Worm (Caenorhabditis elegans) whole organism, L2 larva: ENCODE measurements around the gene F59B10.6.

Source experiments
- C34F6.9 ChIP-seq: fragments of 150-350 bp; optimal IDR thresholded peaks from 2 replicates; lab custom pipeline; 2014; ENCODE audit warnings: missing biosample characterization, missing genetic modification characterization
- F13H6.1 ChIP-seq: sonication (generic microtip); optimal IDR thresholded peaks from 2 replicates; lab custom pipeline; 2016; ENCODE audit warnings: missing genetic modification characterization, missing compliant biosample characterization
- R02D3.7 ChIP-seq: fragments of 150-350 bp; optimal IDR thresholded peaks from 2 replicates; lab custom pipeline; 2014; ENCODE audit warnings: missing biosample characterization, missing genetic modification characterization
- Y55F3AM.14 ChIP-seq: fragments of 200-800 bp; sonication (Bioruptor generic); optimal IDR thresholded peaks from 2 replicates; lab custom pipeline; 2018; ENCODE audit warnings: mild to moderate bottlenecking, missing genetic modification characterization, missing compliant biosample characterization
- ZK546.5 ChIP-seq: sonication (generic microtip); optimal IDR thresholded peaks from 2 replicates; lab custom pipeline; 2017; ENCODE audit warnings: missing biosample characterization, missing genetic modification characterization
- alr-1 ChIP-seq: fragments of 150-350 bp; optimal IDR thresholded peaks from 2 replicates; lab custom pipeline; 2014; ENCODE audit warnings: missing biosample characterization, missing genetic modification characterization
- aly-2 ChIP-seq: fragments of 150-350 bp; optimal IDR thresholded peaks from 2 replicates; lab custom pipeline; 2014; ENCODE audit warnings: missing biosample characterization, missing genetic modification characterization
- ama-1 ChIP-seq: fragments of 150-350 bp; optimal IDR thresholded peaks from 2 replicates; lab custom pipeline; 2018; ENCODE audit warnings: inconsistent platforms
- blmp-1 ChIP-seq: sonication (generic microtip); optimal IDR thresholded peaks from 2 replicates; lab custom pipeline; 2017; ENCODE audit warnings: missing genetic modification characterization, mild to moderate bottlenecking, missing compliant biosample characterization, antibody characterized with exemption, moderate library complexity; ENCODE audit not compliant: insufficient read depth
- ceh-16 ChIP-seq: fragments of 150-350 bp; optimal IDR thresholded peaks from 2 replicates; lab custom pipeline; 2014; ENCODE audit warnings: missing biosample characterization, missing genetic modification characterization
- ceh-82 ChIP-seq: fragments of 150-350 bp; optimal IDR thresholded peaks from 2 replicates; lab custom pipeline; 2014; ENCODE audit warnings: missing biosample characterization, missing genetic modification characterization
- crh-2 ChIP-seq: sonication (generic microtip); optimal IDR thresholded peaks from 2 replicates; lab custom pipeline; 2017; ENCODE audit warnings: missing biosample characterization, missing genetic modification characterization
- elt-1 ChIP-seq: fragments of 150-350 bp; optimal IDR thresholded peaks from 2 replicates; lab custom pipeline; 2014; ENCODE audit warnings: missing biosample characterization, missing genetic modification characterization
- elt-3 ChIP-seq: sonication (generic microtip); optimal IDR thresholded peaks from 2 replicates; lab custom pipeline; 2017; ENCODE audit warnings: missing biosample characterization, missing genetic modification characterization
- fos-1 ChIP-seq: fragments of 150-350 bp; optimal IDR thresholded peaks from 2 replicates; lab custom pipeline; 2014; ENCODE audit warnings: missing biosample characterization, missing genetic modification characterization
- gmeb-1 ChIP-seq: fragments of 150-350 bp; optimal IDR thresholded peaks from 2 replicates; lab custom pipeline; 2014; ENCODE audit warnings: missing biosample characterization, missing genetic modification characterization
- lin-11 ChIP-seq: fragments of 150-350 bp; sonication (generic microtip); optimal IDR thresholded peaks from 2 replicates; lab custom pipeline; 2014; ENCODE audit warnings: missing biosample characterization, missing genetic modification characterization, inconsistent platforms, mixed read lengths
- lin-13 ChIP-seq: fragments of 150-350 bp; optimal IDR thresholded peaks from 2 replicates; lab custom pipeline; 2014; ENCODE audit warnings: missing biosample characterization, missing genetic modification reagents, missing genetic modification characterization
- lin-39 ChIP-seq: fragments of 150-350 bp; optimal IDR thresholded peaks from 2 replicates; lab custom pipeline; 2014; ENCODE audit warnings: missing biosample characterization, missing genetic modification reagents, missing genetic modification characterization
- lsy-2 ChIP-seq, 2 experiments: fragments of 150-350 bp in 1 of 2; sonication (generic microtip) in 1 of 2; optimal IDR thresholded peaks; 2 replicates each; lab custom pipeline; 2014 to 2017; ENCODE audit warnings: missing biosample characterization in 2 of 2, missing genetic modification characterization in 2 of 2
- mab-5 ChIP-seq: fragments of 150-350 bp; optimal IDR thresholded peaks from 2 replicates; lab custom pipeline; 2014; ENCODE audit warnings: missing biosample characterization, missing genetic modification characterization
- mdl-1 ChIP-seq, 2 experiments: fragments of 150-350 bp in 1 of 2; sonication (generic microtip) in 1 of 2; optimal IDR thresholded peaks; 2 replicates each; lab custom pipeline; 2017; ENCODE audit warnings: missing biosample characterization in 2 of 2, missing genetic modification characterization in 2 of 2
- nhr-10 ChIP-seq: sonication (generic microtip); optimal IDR thresholded peaks from 2 replicates; lab custom pipeline; 2017; ENCODE audit warnings: missing biosample characterization, missing genetic modification characterization
- nhr-12 ChIP-seq: fragments of 150-350 bp; optimal IDR thresholded peaks from 2 replicates; lab custom pipeline; 2014; ENCODE audit warnings: missing biosample characterization, missing genetic modification characterization
- nhr-129 ChIP-seq: fragments of 150-350 bp; optimal IDR thresholded peaks from 2 replicates; lab custom pipeline; 2014; ENCODE audit warnings: missing biosample characterization, missing genetic modification characterization
- nhr-21 ChIP-seq: fragments of 150-350 bp; optimal IDR thresholded peaks from 2 replicates; lab custom pipeline; 2014; ENCODE audit warnings: missing biosample characterization, missing genetic modification characterization
- nhr-23 ChIP-seq: fragments of 150-350 bp; optimal IDR thresholded peaks from 2 replicates; lab custom pipeline; 2014; ENCODE audit warnings: missing biosample characterization, missing genetic modification reagents, missing genetic modification characterization
- nhr-237 ChIP-seq: fragments of 150-350 bp; optimal IDR thresholded peaks from 2 replicates; lab custom pipeline; 2014; ENCODE audit warnings: missing biosample characterization, missing genetic modification characterization
- nhr-25 ChIP-seq: fragments of 150-350 bp; sonication (generic microtip); optimal IDR thresholded peaks from 3 replicates; lab custom pipeline; 2014; ENCODE audit warnings: missing biosample characterization, missing genetic modification characterization
- nhr-6 ChIP-seq: fragments of 150-350 bp; optimal IDR thresholded peaks from 2 replicates; lab custom pipeline; 2014; ENCODE audit warnings: missing biosample characterization, missing genetic modification characterization
- peb-1 ChIP-seq: fragments of 150-350 bp; optimal IDR thresholded peaks from 2 replicates; lab custom pipeline; 2014; ENCODE audit warnings: missing biosample characterization, missing genetic modification characterization
- sem-4 ChIP-seq: fragments of 150-350 bp; optimal IDR thresholded peaks from 2 replicates; lab custom pipeline; 2014; ENCODE audit warnings: missing biosample characterization, missing genetic modification reagents, missing genetic modification characterization
- skn-1 ChIP-seq: sonication (generic microtip); optimal IDR thresholded peaks from 2 replicates; lab custom pipeline; 2017; ENCODE audit warnings: missing biosample characterization, missing genetic modification characterization
- sma-3 ChIP-seq: sonication (generic microtip); optimal IDR thresholded peaks from 2 replicates; lab custom pipeline; 2016; ENCODE audit warnings: missing genetic modification reagents, missing genetic modification characterization, missing compliant biosample characterization
- sma-9 ChIP-seq, 2 experiments: fragments of 150-350 bp in 1 of 2; sonication (generic microtip) in 1 of 2; optimal IDR thresholded peaks; 2 replicates each; lab custom pipeline; 2014 to 2016; ENCODE audit warnings: missing genetic modification characterization in 2 of 2, mild to moderate bottlenecking in 1 of 2, missing biosample characterization in 1 of 2, missing compliant biosample characterization in 1 of 2, missing genetic modification reagents in 1 of 2, moderate library complexity in 1 of 2
- snpc-4 ChIP-seq: fragments of 150-350 bp; optimal IDR thresholded peaks from 2 replicates; lab custom pipeline; 2014; ENCODE audit warnings: missing biosample characterization, missing genetic modification characterization
- unc-39 ChIP-seq: fragments of 150-350 bp; optimal IDR thresholded peaks from 2 replicates; lab custom pipeline; 2014; ENCODE audit warnings: missing biosample characterization, missing genetic modification characterization
- unc-55 ChIP-seq: fragments of 150-350 bp; sonication (generic microtip); optimal IDR thresholded peaks from 3 replicates; lab custom pipeline; 2014; ENCODE audit warnings: missing biosample characterization, missing genetic modification reagents, missing genetic modification characterization
- ztf-1 ChIP-seq: fragments of 200-800 bp; sonication (Bioruptor generic); conservative IDR thresholded peaks from 2 replicates; pipeline ENCODE4 v1.3.6; 2022; ENCODE audit warnings: missing genetic modification characterization, missing compliant biosample characterization
- ztf-11 ChIP-seq: sonication (generic microtip); optimal IDR thresholded peaks from 2 replicates; lab custom pipeline; 2017; ENCODE audit warnings: missing biosample characterization, missing genetic modification characterization
- ztf-4 ChIP-seq: fragments of 150-350 bp; optimal IDR thresholded peaks from 2 replicates; lab custom pipeline; 2014; ENCODE audit warnings: missing biosample characterization, missing genetic modification characterization

The F59B10.6 gene

DNA sequence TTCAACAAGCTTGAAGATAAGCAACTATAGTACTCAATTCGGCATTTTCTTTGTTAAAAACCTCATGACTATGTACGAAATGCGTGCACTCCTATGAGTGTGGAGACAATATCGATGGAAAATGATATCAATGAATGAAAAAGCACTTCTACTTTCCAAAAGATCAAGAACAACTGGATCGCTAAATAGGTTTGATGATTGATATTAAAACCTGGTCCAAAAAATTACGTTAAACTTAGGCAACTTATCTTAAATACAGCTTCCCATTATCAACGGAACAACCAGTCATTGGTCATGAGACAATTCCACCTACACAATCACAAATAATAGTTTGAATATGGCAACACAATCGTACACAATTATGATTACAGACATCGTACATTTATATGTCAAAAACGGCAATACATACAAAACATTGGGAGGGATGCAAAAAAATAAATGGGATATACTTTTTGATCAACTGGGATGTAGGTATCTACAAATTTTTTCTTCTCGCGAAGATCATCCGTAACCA is 35.5 kb upstream of the F59B10.6 start:
- TF ChIP-seq nhr-21 (peak; percentile 23), lin-13 (GFP tag; lab: Kevin White, UChicago) (no peak), fos-1 (tag; lab: Kevin White, UChicago) (peak; percentile 4), ama-1 (lab: Kevin White, UChicago) (peak; percentile 7), ceh-82 (tag; lab: Kevin White, UChicago) (no peak), nhr-6 (peak; percentile 13), ZK546.5 (no peak), skn-1 (tag; lab: Kevin White, UChicago) (no peak), nhr-237 (tag; lab: Kevin White, UChicago) (no peak), peb-1 (no peak), nhr-25 (tag; lab: Kevin White, UChicago) (no peak)

DNA sequence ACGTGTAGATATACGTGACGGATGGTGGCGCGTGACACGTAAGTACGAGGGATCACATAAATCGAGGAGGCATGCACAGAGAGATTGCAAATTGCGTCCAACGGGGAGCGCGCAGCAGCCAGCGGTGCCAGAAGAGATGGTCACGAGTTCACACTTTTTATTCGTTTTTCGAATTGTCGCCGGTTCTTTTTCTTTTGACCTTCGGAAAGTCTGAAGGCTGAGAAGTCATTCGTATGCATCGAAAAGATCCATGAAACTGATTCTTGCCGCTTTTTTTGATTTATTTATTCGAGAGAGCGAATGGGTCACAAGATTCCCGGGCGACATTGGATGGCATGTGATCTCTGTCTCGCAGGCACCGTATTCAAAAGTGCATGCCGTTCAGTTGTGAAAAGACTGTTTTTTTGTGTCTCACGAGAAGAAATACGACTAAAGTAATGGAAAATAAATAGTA is 34.7 kb upstream of the F59B10.6 start:
- peak; percentile 85 for TF ChIP-seq nhr-25 (tag; lab: Kevin White, UChicago)
- peak; percentile 60 for TF ChIP-seq gmeb-1 (tag; lab: Kevin White, UChicago)
- TF ChIP-seq sem-4 (tag; lab: Kevin White, UChicago): peak; percentile 73
- TF ChIP-seq elt-3 (tag; lab: Kevin White, UChicago): no peak
- TF ChIP-seq lsy-2 (tag; optimal IDR thresholded peaks at IDR 0.05; lab: Kevin White, UChicago): peak in 1 of 2 experiments; percentile 67
- peak; percentile 60 for TF ChIP-seq blmp-1 (tag; lab: Kevin White, UChicago)
- no peak for TF ChIP-seq fos-1 (tag; lab: Kevin White, UChicago)
- TF ChIP-seq snpc-4 (tag; lab: Kevin White, UChicago): peak; percentile 28
- no peak for TF ChIP-seq R02D3.7
- TF ChIP-seq crh-2 (tag; lab: Kevin White, UChicago): no peak
- TF ChIP-seq unc-39 (tag; lab: Kevin White, UChicago): no peak
- no peak for TF ChIP-seq alr-1
- TF ChIP-seq nhr-129 (tag; lab: Kevin White, UChicago): peak; percentile 77
- peak; percentile 59 for TF ChIP-seq sma-3 (GFP tag; lab: Kevin White, UChicago)
- peak; percentile 81 for TF ChIP-seq ama-1 (lab: Kevin White, UChicago)
- TF ChIP-seq mdl-1 (tag; optimal IDR thresholded peaks at IDR 0.05; lab: Kevin White, UChicago): peak in 1 of 2 experiments; percentile 7
- peak; percentile 68 for TF ChIP-seq nhr-21
- TF ChIP-seq sma-9 (GFP tag; optimal IDR thresholded peaks at IDR 0.05; lab: Kevin White, UChicago): peak; percentile 73
- no peak for TF ChIP-seq sma-9 (tag; optimal IDR thresholded peaks at IDR 0.05; lab: Kevin White, UChicago)
- TF ChIP-seq unc-55 (GFP tag; lab: Kevin White, UChicago): no peak
- TF ChIP-seq nhr-12 (tag; lab: Kevin White, UChicago): no peak
- TF ChIP-seq nhr-237 (tag; lab: Kevin White, UChicago): no peak
- peak; percentile 53 for TF ChIP-seq Y55F3AM.14
- peak; percentile 3 for TF ChIP-seq lin-13 (GFP tag; lab: Kevin White, UChicago)
- TF ChIP-seq aly-2 (tag; lab: Kevin White, UChicago): no peak
- peak; percentile 50 for TF ChIP-seq F13H6.1
- TF ChIP-seq lin-11 (tag; lab: Kevin White, UChicago): peak; percentile 16
- peak; percentile 62 for TF ChIP-seq ztf-4 (tag; lab: Kevin White, UChicago)
- TF ChIP-seq mab-5: peak; percentile 41
- TF ChIP-seq lin-39 (tag; lab: Kevin White, UChicago): no peak
- no peak for TF ChIP-seq nhr-10 (tag; lab: Kevin White, UChicago)
- TF ChIP-seq C34F6.9: peak; percentile 86

DNA sequence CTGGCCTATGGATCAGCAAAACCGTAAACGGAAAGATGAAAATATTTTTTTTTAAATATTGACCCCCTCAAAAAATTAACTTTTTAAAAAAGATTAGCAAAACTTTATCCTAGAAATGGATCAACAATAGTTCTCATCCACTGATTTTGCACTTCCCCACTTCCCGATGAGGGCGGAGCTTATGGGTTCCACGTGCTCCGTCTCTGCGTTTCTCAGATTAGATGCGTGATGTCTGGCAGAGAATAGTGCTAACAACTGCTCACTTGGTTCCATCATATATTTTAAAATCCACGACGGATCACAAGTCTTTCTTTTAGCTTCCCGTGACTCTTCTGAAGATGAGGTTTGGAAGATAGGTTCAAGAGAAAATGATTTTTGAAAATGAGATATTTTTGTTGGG is 34.1 kb upstream of the F59B10.6 start:
- TF ChIP-seq mdl-1 (tag; optimal IDR thresholded peaks at IDR 0.05; lab: Kevin White, UChicago): peak; percentile 6 to 43
- no peak for TF ChIP-seq unc-55 (GFP tag; lab: Kevin White, UChicago)
- peak; percentile 58 for TF ChIP-seq nhr-129 (tag; lab: Kevin White, UChicago)
- TF ChIP-seq F13H6.1: peak; percentile 45
- no peak for TF ChIP-seq ztf-4 (tag; lab: Kevin White, UChicago)
- peak; percentile 20 for TF ChIP-seq nhr-6
- peak; percentile 66 for TF ChIP-seq sma-9 (GFP tag; optimal IDR thresholded peaks at IDR 0.05; lab: Kevin White, UChicago)
- TF ChIP-seq sma-9 (tag; optimal IDR thresholded peaks at IDR 0.05; lab: Kevin White, UChicago): no peak
- no peak for TF ChIP-seq sem-4 (tag; lab: Kevin White, UChicago)

- peak; percentile 41 for TF ChIP-seq sma-3 (GFP tag; lab: Kevin White, UChicago)
- TF ChIP-seq lsy-2 (tag; optimal IDR thresholded peaks at IDR 0.05; lab: Kevin White, UChicago): peak in 1 of 2 experiments; percentile 62
- TF ChIP-seq peb-1: no peak
- TF ChIP-seq skn-1 (tag; lab: Kevin White, UChicago): no peak
- TF ChIP-seq mdl-1 (tag; optimal IDR thresholded peaks at IDR 0.05; lab: Kevin White, UChicago): peak in 1 of 2 experiments; percentile 50
- no peak for TF ChIP-seq mab-5
- TF ChIP-seq ceh-16: no peak
- peak; percentile 32 for TF ChIP-seq lin-13 (GFP tag; lab: Kevin White, UChicago)
- TF ChIP-seq nhr-237 (tag; lab: Kevin White, UChicago): no peak
- TF ChIP-seq nhr-12 (tag; lab: Kevin White, UChicago): no peak
- no peak for TF ChIP-seq lin-11 (tag; lab: Kevin White, UChicago)
- no peak for TF ChIP-seq ztf-1 (GFP tag; lab: Robert Waterston, UW)
- no peak for TF ChIP-seq Y55F3AM.14
- TF ChIP-seq nhr-23: no peak
- peak; percentile 71 for TF ChIP-seq nhr-6
- TF ChIP-seq lin-39 (tag; lab: Kevin White, UChicago): no peak
- TF ChIP-seq fos-1 (tag; lab: Kevin White, UChicago): peak; percentile 5
- TF ChIP-seq C34F6.9: peak; percentile 80
- peak; percentile 90 for TF ChIP-seq nhr-25 (tag; lab: Kevin White, UChicago)
- peak; percentile 93 for TF ChIP-seq ztf-4 (tag; lab: Kevin White, UChicago)
- no peak for TF ChIP-seq elt-1
- TF ChIP-seq snpc-4 (tag; lab: Kevin White, UChicago): peak; percentile 13
- peak; percentile 75 for TF ChIP-seq blmp-1 (tag; lab: Kevin White, UChicago)
- peak; percentile 79 for TF ChIP-seq nhr-21
- no peak for TF ChIP-seq ZK546.5
- TF ChIP-seq ztf-11 (tag; lab: Kevin White, UChicago): no peak
- no peak for TF ChIP-seq aly-2 (tag; lab: Kevin White, UChicago)
- TF ChIP-seq nhr-129 (tag; lab: Kevin White, UChicago): peak; percentile 85
Measured at ce11 chrII:10557206-10557574, 32.9 kb upstream of the F59B10.6 start.
